Worm (Caenorhabditis elegans) whole organism, L2 larva: ENCODE data around the gene acr-7.

Experiments used
- C34F6.9 ChIP-seq: fragments of 150-350 bp; optimal IDR thresholded peaks from 2 replicates; lab custom pipeline; 2014; ENCODE audit warnings: missing biosample characterization, missing genetic modification characterization
- F13H6.1 ChIP-seq: sonication (generic microtip); optimal IDR thresholded peaks from 2 replicates; lab custom pipeline; 2016; ENCODE audit warnings: missing genetic modification characterization, missing compliant biosample characterization
- aly-2 ChIP-seq: fragments of 150-350 bp; optimal IDR thresholded peaks from 2 replicates; lab custom pipeline; 2014; ENCODE audit warnings: missing biosample characterization, missing genetic modification characterization
- ama-1 ChIP-seq: fragments of 150-350 bp; optimal IDR thresholded peaks from 2 replicates; lab custom pipeline; 2018; ENCODE audit warnings: inconsistent platforms
- blmp-1 ChIP-seq: sonication (generic microtip); optimal IDR thresholded peaks from 2 replicates; lab custom pipeline; 2017; ENCODE audit warnings: missing genetic modification characterization, mild to moderate bottlenecking, missing compliant biosample characterization, antibody characterized with exemption, moderate library complexity; ENCODE audit not compliant: insufficient read depth
- ceh-16 ChIP-seq: fragments of 150-350 bp; optimal IDR thresholded peaks from 2 replicates; lab custom pipeline; 2014; ENCODE audit warnings: missing biosample characterization, missing genetic modification characterization
- ceh-82 ChIP-seq: fragments of 150-350 bp; optimal IDR thresholded peaks from 2 replicates; lab custom pipeline; 2014; ENCODE audit warnings: missing biosample characterization, missing genetic modification characterization
- crh-2 ChIP-seq: sonication (generic microtip); optimal IDR thresholded peaks from 2 replicates; lab custom pipeline; 2017; ENCODE audit warnings: missing biosample characterization, missing genetic modification characterization
- egl-27 ChIP-seq: sonication (generic microtip); optimal IDR thresholded peaks from 3 replicates; lab custom pipeline; 2017; ENCODE audit warnings: missing biosample characterization, missing genetic modification reagents, missing genetic modification characterization
- elt-1 ChIP-seq: fragments of 150-350 bp; optimal IDR thresholded peaks from 2 replicates; lab custom pipeline; 2014; ENCODE audit warnings: missing biosample characterization, missing genetic modification characterization
- fos-1 ChIP-seq: fragments of 150-350 bp; optimal IDR thresholded peaks from 2 replicates; lab custom pipeline; 2014; ENCODE audit warnings: missing biosample characterization, missing genetic modification characterization
- gmeb-1 ChIP-seq: fragments of 150-350 bp; optimal IDR thresholded peaks from 2 replicates; lab custom pipeline; 2014; ENCODE audit warnings: missing biosample characterization, missing genetic modification characterization
- lin-11 ChIP-seq: fragments of 150-350 bp; sonication (generic microtip); optimal IDR thresholded peaks from 2 replicates; lab custom pipeline; 2014; ENCODE audit warnings: missing biosample characterization, missing genetic modification characterization, inconsistent platforms, mixed read lengths
- lin-13 ChIP-seq: fragments of 150-350 bp; optimal IDR thresholded peaks from 2 replicates; lab custom pipeline; 2014; ENCODE audit warnings: missing biosample characterization, missing genetic modification reagents, missing genetic modification characterization
- lin-39 ChIP-seq: fragments of 150-350 bp; optimal IDR thresholded peaks from 2 replicates; lab custom pipeline; 2014; ENCODE audit warnings: missing biosample characterization, missing genetic modification reagents, missing genetic modification characterization
- lsy-2 ChIP-seq, 2 experiments: fragments of 150-350 bp in 1 of 2; sonication (generic microtip) in 1 of 2; optimal IDR thresholded peaks; 2 replicates each; lab custom pipeline; 2014 to 2017; ENCODE audit warnings: missing biosample characterization in 2 of 2, missing genetic modification characterization in 2 of 2
- mbf-1 ChIP-seq: sonication (generic microtip); optimal IDR thresholded peaks from 2 replicates; lab custom pipeline; 2017; ENCODE audit warnings: missing biosample characterization, missing genetic modification characterization
- nhr-10 ChIP-seq: sonication (generic microtip); optimal IDR thresholded peaks from 2 replicates; lab custom pipeline; 2017; ENCODE audit warnings: missing biosample characterization, missing genetic modification characterization
- nhr-129 ChIP-seq: fragments of 150-350 bp; optimal IDR thresholded peaks from 2 replicates; lab custom pipeline; 2014; ENCODE audit warnings: missing biosample characterization, missing genetic modification characterization
- nhr-21 ChIP-seq: fragments of 150-350 bp; optimal IDR thresholded peaks from 2 replicates; lab custom pipeline; 2014; ENCODE audit warnings: missing biosample characterization, missing genetic modification characterization
- nhr-23 ChIP-seq: fragments of 150-350 bp; optimal IDR thresholded peaks from 2 replicates; lab custom pipeline; 2014; ENCODE audit warnings: missing biosample characterization, missing genetic modification reagents, missing genetic modification characterization
- nhr-25 ChIP-seq: fragments of 150-350 bp; sonication (generic microtip); optimal IDR thresholded peaks from 3 replicates; lab custom pipeline; 2014; ENCODE audit warnings: missing biosample characterization, missing genetic modification characterization
- nhr-77 ChIP-seq: fragments of 150-350 bp; optimal IDR thresholded peaks from 2 replicates; lab custom pipeline; 2014; ENCODE audit warnings: missing biosample characterization, missing genetic modification characterization
- peb-1 ChIP-seq: fragments of 150-350 bp; optimal IDR thresholded peaks from 2 replicates; lab custom pipeline; 2014; ENCODE audit warnings: missing biosample characterization, missing genetic modification characterization
- skn-1 ChIP-seq: sonication (generic microtip); optimal IDR thresholded peaks from 2 replicates; lab custom pipeline; 2017; ENCODE audit warnings: missing biosample characterization, missing genetic modification characterization
- sma-3 ChIP-seq: sonication (generic microtip); optimal IDR thresholded peaks from 2 replicates; lab custom pipeline; 2016; ENCODE audit warnings: missing genetic modification reagents, missing genetic modification characterization, missing compliant biosample characterization
- snpc-4 ChIP-seq: fragments of 150-350 bp; optimal IDR thresholded peaks from 2 replicates; lab custom pipeline; 2014; ENCODE audit warnings: missing biosample characterization, missing genetic modification characterization
- unc-55 ChIP-seq: fragments of 150-350 bp; sonication (generic microtip); optimal IDR thresholded peaks from 3 replicates; lab custom pipeline; 2014; ENCODE audit warnings: missing biosample characterization, missing genetic modification reagents, missing genetic modification characterization
- unc-62 ChIP-seq: fragments of 150-350 bp; optimal IDR thresholded peaks from 2 replicates; lab custom pipeline; 2014; ENCODE audit warnings: missing biosample characterization, missing genetic modification reagents, missing genetic modification characterization
- zag-1 ChIP-seq: fragments of 150-350 bp; optimal IDR thresholded peaks from 2 replicates; lab custom pipeline; 2014; ENCODE audit warnings: missing biosample characterization, missing genetic modification characterization
- ztf-1 ChIP-seq: fragments of 200-800 bp; sonication (Bioruptor generic); conservative IDR thresholded peaks from 2 replicates; pipeline ENCODE4 v1.3.6; 2022; ENCODE audit warnings: missing genetic modification characterization, missing compliant biosample characterization
- ztf-11 ChIP-seq: sonication (generic microtip); optimal IDR thresholded peaks from 2 replicates; lab custom pipeline; 2017; ENCODE audit warnings: missing biosample characterization, missing genetic modification characterization

Gene acr-7

DNA sequence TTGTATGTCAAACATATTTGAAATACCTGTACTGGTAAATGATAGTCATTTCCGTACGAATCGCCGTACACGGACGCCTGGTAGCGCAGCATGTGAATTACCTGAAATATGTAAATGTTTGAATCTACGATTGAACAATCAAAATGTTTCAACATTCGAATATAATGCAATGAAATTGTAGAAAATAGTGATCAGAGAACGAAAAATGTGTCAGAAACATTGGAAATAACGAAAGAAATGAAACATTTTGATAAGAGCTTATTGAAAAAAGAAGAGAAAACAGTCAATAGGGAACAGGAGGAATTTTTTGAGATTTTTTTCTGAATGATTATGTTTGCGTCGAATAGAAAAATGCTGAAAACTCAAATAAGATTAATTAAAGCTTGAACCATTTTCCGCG is 20.5 kb upstream of the acr-7 start, which contains the start of gene ztf-17:
TSS of gene ztf-17 (minus strand) at position 101 of the 400 bp plus-strand sequence.
- TF ChIP-seq nhr-77 (tag; lab: Kevin White, UChicago) (no peak), egl-27 (no peak), gmeb-1 (tag; lab: Kevin White, UChicago) (no peak), lin-11 (tag; lab: Kevin White, UChicago) (no peak), zag-1 (tag; lab: Kevin White, UChicago) (no peak), lin-13 (GFP tag; lab: Kevin White, UChicago) (no peak), mbf-1 (no peak)
- TF ChIP-seq, all 48 proteins: peak for 0

- TF ChIP-seq nhr-23 (tag; lab: Kevin White, UChicago): no peak
- TF ChIP-seq nhr-25 (tag; lab: Kevin White, UChicago): peak; percentile 40
These were observed 16.5 kb upstream of the acr-7 start for ce11 chrII:7866081-7866480.

- TF ChIP-seq ztf-11 (tag; lab: Kevin White, UChicago) (no peak), nhr-10 (tag; lab: Kevin White, UChicago) (no peak), aly-2 (tag; lab: Kevin White, UChicago) (no peak), peb-1 (no peak), ceh-16 (tag; lab: Kevin White, UChicago) (no peak), fos-1 (tag; lab: Kevin White, UChicago) (no peak), nhr-77 (tag; lab: Kevin White, UChicago) (no peak), F13H6.1 (tag; lab: Kevin White, UChicago) (no peak)
These were observed 15.3 kb upstream of the acr-7 start for ce11 chrII:7864892-7865291.

ce11 chrII:7864207-7864606 is 14.6 kb upstream of the acr-7 start, which contains the start of gene ostb-1:
Gene ostb-1, plus strand, starts transcription at chrII:7864507.
- peak; percentile 45 for TF ChIP-seq unc-55 (GFP tag; lab: Kevin White, UChicago)
- no peak for TF ChIP-seq elt-1 (tag; lab: Kevin White, UChicago)
- TF ChIP-seq blmp-1 (tag; lab: Kevin White, UChicago): no peak
- TF ChIP-seq gmeb-1 (tag; lab: Kevin White, UChicago): peak; percentile 50
- no peak for TF ChIP-seq nhr-25 (tag; lab: Kevin White, UChicago)
- TF ChIP-seq ztf-1 (GFP tag; lab: Robert Waterston, UW): no peak
- TF ChIP-seq nhr-21: no peak
- no peak for TF ChIP-seq sma-3 (GFP tag; lab: Kevin White, UChicago)
- TF ChIP-seq lsy-2 (tag; optimal IDR thresholded peaks at IDR 0.05; lab: Kevin White, UChicago): peak in 1 of 2 experiments; percentile 84
- no peak for TF ChIP-seq snpc-4
- no peak for TF ChIP-seq ztf-11 (tag; lab: Kevin White, UChicago)
- no peak for TF ChIP-seq skn-1
- TF ChIP-seq F13H6.1 (tag; lab: Kevin White, UChicago): no peak
- TF ChIP-seq unc-62 (GFP tag; lab: Kevin White, UChicago): no peak
- TF ChIP-seq mbf-1: no peak
- TF ChIP-seq crh-2 (tag; lab: Kevin White, UChicago): peak; percentile 90
- TF ChIP-seq nhr-129 (tag; lab: Kevin White, UChicago): peak; percentile 59
- TF ChIP-seq lin-13 (GFP tag; lab: Kevin White, UChicago): no peak
- TF ChIP-seq zag-1 (tag; lab: Kevin White, UChicago): no peak
- TF ChIP-seq ceh-82 (tag; lab: Kevin White, UChicago): no peak
- no peak for TF ChIP-seq nhr-23 (tag; lab: Kevin White, UChicago)
- TF ChIP-seq ceh-16 (tag; lab: Kevin White, UChicago): no peak
- TF ChIP-seq lin-11 (tag; lab: Kevin White, UChicago): no peak
- TF ChIP-seq ama-1 (lab: Kevin White, UChicago): no peak
- TF ChIP-seq C34F6.9: peak; percentile 55
- peak; percentile 5 for TF ChIP-seq fos-1 (tag; lab: Kevin White, UChicago)

ce11 chrII:7863480-7864125 is 14.0 kb upstream of the acr-7 start:
- TF ChIP-seq lin-39 (no peak), gmeb-1 (tag; lab: Kevin White, UChicago) (no peak), crh-2 (tag; lab: Kevin White, UChicago) (no peak), lsy-2 (tag; optimal IDR thresholded peaks at IDR 0.05; lab: Kevin White, UChicago) (no peak), F13H6.1 (tag; lab: Kevin White, UChicago) (no peak)
